Fruit fly (Drosophila melanogaster): ENCODE measurements around the gene Osi11.

DNA sequence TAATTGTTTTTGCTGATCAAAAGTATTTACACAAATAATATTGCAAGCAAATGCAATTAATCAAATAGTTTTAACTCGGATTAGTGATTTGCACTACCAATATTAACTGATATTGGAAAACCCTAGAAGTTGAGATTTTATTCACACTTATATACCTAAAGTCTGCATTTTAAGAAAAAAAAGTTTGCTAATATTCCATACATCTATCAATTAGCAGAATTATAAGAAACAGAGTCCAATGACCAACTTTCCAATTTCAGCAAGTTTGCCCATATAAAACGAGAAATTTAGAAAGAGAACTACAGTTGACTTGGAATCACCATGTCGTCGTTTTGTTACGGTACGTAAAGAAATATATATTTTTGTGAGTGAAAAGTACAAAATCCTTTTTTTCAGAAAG lies 38.0 kb upstream of the Osi11 start, which contains the start of gene CG46026:
- TF ChIP-seq bab1 (GFP tag; optimal IDR thresholded peaks at IDR 0.05) (no peak), Hr96 (GFP tag; optimal IDR thresholded peaks at IDR 0.05) (no peak), Clk (GFP tag; optimal IDR thresholded peaks at IDR 0.05) (no peak), toe (GFP tag; optimal IDR thresholded peaks at IDR 0.05) (no peak), tj (GFP tag; optimal IDR thresholded peaks at IDR 0.05) (no peak), CG12768 (GFP tag; optimal IDR thresholded peaks at IDR 0.05) (no peak), kay (GFP tag; ENCODE audit: borderline replicate concordance) (no peak), CG14711 (tag; optimal IDR thresholded peaks at IDR 0.05) (no peak), cic (GFP tag; optimal IDR thresholded peaks at IDR 0.05) (no peak), CG7101 (tag; optimal IDR thresholded peaks at IDR 0.05) (no peak), Crg-1 (GFP tag; optimal IDR thresholded peaks at IDR 0.05) (no peak), Mnt (GFP tag; optimal IDR thresholded peaks at IDR 0.05) (no peak), CG11617 (GFP tag; optimal IDR thresholded peaks at IDR 0.05) (no peak), CG7045 (GFP tag; optimal IDR thresholded peaks at IDR 0.05) (no peak)

Data from whole organism, adult.